Fruit fly (Drosophila melanogaster) whole organism, prepupa: ENCODE measurements around the gene RpS28b.

Experiments used
- Blimp-1 ChIP-seq: fragments of 200-800 bp; sonication (Bioruptor generic); optimal IDR thresholded peaks from 3 replicates; lab custom pipeline; 2017; ENCODE audit warnings: missing biosample characterization, missing genetic modification characterization, mild to moderate bottlenecking, moderate library complexity, missing genetic modification reagents
- CG11294 ChIP-seq: fragments of 200-800 bp; sonication (Bioruptor generic); IDR thresholded peaks from 2 replicates; pipeline ENCODE4 v1.3.6; 2022; ENCODE audit warnings: missing biosample characterization, missing genetic modification characterization
- CG11762 ChIP-seq: fragments of 200-800 bp; sonication (Bioruptor generic); optimal IDR thresholded peaks from 3 replicates; lab custom pipeline; 2016; ENCODE audit warnings: missing biosample characterization, missing genetic modification characterization; ENCODE audit not compliant: insufficient read depth
- CG11902 ChIP-seq: fragments of 200-800 bp; sonication (Bioruptor generic); optimal IDR thresholded peaks from 3 replicates; lab custom pipeline; 2016; ENCODE audit warnings: missing biosample characterization, missing genetic modification characterization
- CG15336 ChIP-seq: fragments of 200-800 bp; sonication (Bioruptor generic); IDR thresholded peaks from 2 replicates; pipeline ENCODE4 v1.3.6; 2022; ENCODE audit warnings: missing biosample characterization, missing genetic modification characterization
- CG1621 ChIP-seq: fragments of 200-800 bp; sonication (Bioruptor generic); optimal IDR thresholded peaks from 3 replicates; lab custom pipeline; 2018; ENCODE audit warnings: missing biosample characterization, mild to moderate bottlenecking, missing genetic modification characterization
- CG16779 ChIP-seq: fragments of 200-800 bp; sonication (Bioruptor generic); optimal IDR thresholded peaks from 3 replicates; lab custom pipeline; 2017; ENCODE audit warnings: missing biosample characterization, mild to moderate bottlenecking, missing genetic modification characterization
- CG3032 ChIP-seq: fragments of 200-800 bp; optimal IDR thresholded peaks from 2 replicates; lab custom pipeline; 2019; ENCODE audit warnings: missing biosample characterization, mild to moderate bottlenecking, missing genetic modification characterization, moderate library complexity
- CG32006 ChIP-seq: fragments of 200-800 bp; sonication (Bioruptor generic); optimal IDR thresholded peaks from 3 replicates; lab custom pipeline; 2017; ENCODE audit warnings: missing biosample characterization, mild to moderate bottlenecking, missing genetic modification characterization
- CG3919 ChIP-seq: fragments of 200-800 bp; sonication (Bioruptor generic); optimal IDR thresholded peaks from 3 replicates; lab custom pipeline; 2016; ENCODE audit warnings: missing biosample characterization, missing genetic modification characterization
- CG4318 ChIP-seq: fragments of 200-800 bp; sonication (Bioruptor generic); optimal IDR thresholded peaks from 3 replicates; lab custom pipeline; 2017; ENCODE audit warnings: missing biosample characterization, mild to moderate bottlenecking, missing genetic modification characterization
- CG6163 ChIP-seq: fragments of 200-800 bp; sonication (Bioruptor generic); IDR thresholded peaks from 3 replicates; pipeline ENCODE4 v1.3.6; 2022; ENCODE audit warnings: missing biosample characterization, missing genetic modification characterization
- CG6808 ChIP-seq: fragments of 200-800 bp; sonication (Bioruptor generic); optimal IDR thresholded peaks from 3 replicates; lab custom pipeline; 2017; ENCODE audit warnings: missing biosample characterization, missing genetic modification characterization, mild to moderate bottlenecking, moderate library complexity, missing genetic modification reagents
- CG6854 ChIP-seq: fragments of 200-800 bp; sonication (Bioruptor generic); optimal IDR thresholded peaks from 2 replicates; lab custom pipeline; 2017; ENCODE audit warnings: missing biosample characterization, mild to moderate bottlenecking, missing genetic modification characterization
- CG7368 ChIP-seq: fragments of 200-800 bp; sonication (Bioruptor generic); optimal IDR thresholded peaks from 3 replicates; lab custom pipeline; 2016; ENCODE audit warnings: missing biosample characterization, missing genetic modification characterization
- CG8119 ChIP-seq: fragments of 200-800 bp; sonication (Bioruptor generic); IDR thresholded peaks from 3 replicates; pipeline ENCODE4 v1.3.6; 2022; ENCODE audit warnings: missing biosample characterization, missing genetic modification characterization
- CG8319 ChIP-seq: fragments of 200-800 bp; sonication (Bioruptor generic); optimal IDR thresholded peaks from 3 replicates; lab custom pipeline; 2016; ENCODE audit warnings: missing biosample characterization, missing genetic modification characterization
- CG8632 ChIP-seq: fragments of 200-800 bp; sonication (Bioruptor generic); optimal IDR thresholded peaks from 3 replicates; lab custom pipeline; 2016; ENCODE audit warnings: missing biosample characterization, missing genetic modification characterization
- CG9139 ChIP-seq: fragments of 200-800 bp; sonication (Bioruptor generic); optimal IDR thresholded peaks from 3 replicates; lab custom pipeline; 2017; ENCODE audit warnings: missing biosample characterization, mild to moderate bottlenecking, missing genetic modification characterization
- Eip75B ChIP-seq: fragments of 200-800 bp; sonication (Bioruptor generic); optimal IDR thresholded peaks from 3 replicates; lab custom pipeline; 2016; ENCODE audit warnings: missing biosample characterization, missing genetic modification characterization
- Eip93F ChIP-seq: fragments of 200-800 bp; sonication (Bioruptor generic); optimal IDR thresholded peaks from 2 replicates; lab custom pipeline; 2016; ENCODE audit warnings: missing biosample characterization, mild to moderate bottlenecking, missing genetic modification characterization
- Ets21C ChIP-seq: fragments of 200-800 bp; sonication (Bioruptor generic); optimal IDR thresholded peaks from 3 replicates; lab custom pipeline; 2016; ENCODE audit warnings: missing biosample characterization, missing genetic modification characterization
- Ets96B ChIP-seq: fragments of 200-800 bp; optimal IDR thresholded peaks from 2 replicates; lab custom pipeline; 2019; ENCODE audit warnings: missing biosample characterization, mild to moderate bottlenecking, missing genetic modification characterization, moderate library complexity
- Gug ChIP-seq: fragments of 200-800 bp; sonication (Bioruptor generic); IDR thresholded peaks from 2 replicates; pipeline ENCODE4 v1.3.6; 2022; ENCODE audit warnings: missing biosample characterization, missing genetic modification characterization
- Hr38 ChIP-seq: sonication (Bioruptor generic); optimal IDR thresholded peaks from 2 replicates; lab custom pipeline; 2016; ENCODE audit warnings: missing biosample characterization, missing genetic modification characterization
- Hr39 ChIP-seq: fragments of 200-800 bp; sonication (Bioruptor generic); optimal IDR thresholded peaks from 2 replicates; lab custom pipeline; 2016; ENCODE audit warnings: missing biosample characterization, missing genetic modification characterization
- Lpt ChIP-seq: fragments of 200-800 bp; sonication (Bioruptor generic); optimal IDR thresholded peaks from 3 replicates; lab custom pipeline; 2016; ENCODE audit warnings: missing biosample characterization, missing genetic modification characterization
- Met ChIP-seq: fragments of 200-800 bp; sonication (Bioruptor generic); optimal IDR thresholded peaks from 3 replicates; lab custom pipeline; 2016; ENCODE audit warnings: missing biosample characterization, missing genetic modification characterization
- OdsH ChIP-seq: fragments of 200-800 bp; sonication (Bioruptor generic); optimal IDR thresholded peaks from 3 replicates; lab custom pipeline; 2016; ENCODE audit warnings: missing biosample characterization, missing genetic modification characterization
- Smox ChIP-seq: fragments of 200-800 bp; sonication (Bioruptor generic); optimal IDR thresholded peaks from 3 replicates; lab custom pipeline; 2016; ENCODE audit warnings: missing biosample characterization, missing genetic modification characterization
- Sox102F ChIP-seq: fragments of 200-800 bp; sonication (Bioruptor generic); optimal IDR thresholded peaks from 2 replicates; lab custom pipeline; 2016; ENCODE audit warnings: missing biosample characterization, mild to moderate bottlenecking, missing genetic modification characterization
- Sox14 ChIP-seq: fragments of 200-800 bp; sonication (Bioruptor generic); optimal IDR thresholded peaks from 3 replicates; lab custom pipeline; 2016; ENCODE audit warnings: missing biosample characterization, missing genetic modification characterization
- Sox15 ChIP-seq: fragments of 200-800 bp; sonication (Bioruptor generic); optimal IDR thresholded peaks from 3 replicates; lab custom pipeline; 2016; ENCODE audit warnings: missing biosample characterization, missing genetic modification characterization
- acj6 ChIP-seq: fragments of 200-800 bp; sonication (Bioruptor generic); optimal IDR thresholded peaks from 3 replicates; lab custom pipeline; 2016; ENCODE audit warnings: missing biosample characterization, missing genetic modification characterization
- cyc ChIP-seq: fragments of 200-800 bp; sonication (Bioruptor generic); optimal IDR thresholded peaks from 3 replicates; lab custom pipeline; 2016; ENCODE audit warnings: missing biosample characterization, missing genetic modification characterization
- dac ChIP-seq: fragments of 200-800 bp; sonication (Bioruptor generic); optimal IDR thresholded peaks from 2 replicates; lab custom pipeline; 2017; ENCODE audit warnings: missing biosample characterization, mild to moderate bottlenecking, missing genetic modification characterization
- dsx ChIP-seq: fragments of 200-800 bp; optimal IDR thresholded peaks from 3 replicates; lab custom pipeline; 2019; ENCODE audit warnings: missing biosample characterization, mild to moderate bottlenecking, missing genetic modification characterization, moderate library complexity; ENCODE audit not compliant: poor library complexity, severe bottlenecking
- esn ChIP-seq: fragments of 200-800 bp; sonication (Bioruptor generic); optimal IDR thresholded peaks from 2 replicates; lab custom pipeline; 2016; ENCODE audit warnings: missing biosample characterization, mild to moderate bottlenecking, missing genetic modification characterization, moderate library complexity
- fd59A ChIP-seq: fragments of 200-800 bp; sonication (Bioruptor generic); optimal IDR thresholded peaks from 2 replicates; lab custom pipeline; 2017; ENCODE audit warnings: missing biosample characterization, mild to moderate bottlenecking, missing genetic modification characterization, missing genetic modification reagents
- fd85E ChIP-seq: fragments of 200-800 bp; sonication (Bioruptor generic); optimal IDR thresholded peaks from 3 replicates; lab custom pipeline; 2016; ENCODE audit warnings: missing biosample characterization, missing genetic modification characterization
- fkh ChIP-seq: fragments of 200-800 bp; sonication (Bioruptor generic); optimal IDR thresholded peaks from 3 replicates; lab custom pipeline; 2017; ENCODE audit warnings: missing biosample characterization, mild to moderate bottlenecking, missing genetic modification characterization, moderate library complexity
- lz ChIP-seq: fragments of 200-800 bp; sonication (Bioruptor generic); optimal IDR thresholded peaks from 3 replicates; lab custom pipeline; 2016; ENCODE audit warnings: missing biosample characterization, missing genetic modification characterization
- net ChIP-seq: fragments of 200-800 bp; sonication (Bioruptor generic); optimal IDR thresholded peaks from 3 replicates; lab custom pipeline; 2016; ENCODE audit warnings: missing biosample characterization, missing genetic modification characterization
- pdm3 ChIP-seq: fragments of 200-800 bp; sonication (Bioruptor generic); optimal IDR thresholded peaks from 3 replicates; lab custom pipeline; 2016; ENCODE audit warnings: missing biosample characterization, missing genetic modification characterization
- salr ChIP-seq, 2 experiments: fragments of 200-800 bp; sonication (Bioruptor generic); optimal IDR thresholded peaks; 3 replicates each; lab custom pipeline; 2016 to 2018; ENCODE audit warnings: missing biosample characterization in 2 of 2, missing genetic modification characterization in 2 of 2, mild to moderate bottlenecking in 1 of 2
- spab ChIP-seq: fragments of 200-800 bp; sonication (Bioruptor generic); optimal IDR thresholded peaks from 2 replicates; lab custom pipeline; 2017; ENCODE audit warnings: missing biosample characterization, mild to moderate bottlenecking, missing genetic modification characterization, missing genetic modification reagents
- ss ChIP-seq, 2 experiments: fragments of 200-800 bp; sonication (Bioruptor generic); optimal IDR thresholded peaks; 2 replicates in 1 of 2; 3 replicates in 1 of 2; lab custom pipeline; 2017 to 2018; ENCODE audit warnings: mild to moderate bottlenecking in 2 of 2, missing biosample characterization in 2 of 2, missing genetic modification characterization in 2 of 2, moderate library complexity in 1 of 2
- svp ChIP-seq: fragments of 200-800 bp; sonication (Bioruptor generic); peaks from one replicate; lab custom pipeline; 2016; ENCODE audit warnings: missing biosample characterization, missing genetic modification characterization
- topi ChIP-seq: fragments of 200-800 bp; sonication (Bioruptor generic); optimal IDR thresholded peaks from 3 replicates; lab custom pipeline; 2016; ENCODE audit warnings: missing biosample characterization, missing genetic modification characterization
- vri ChIP-seq: fragments of 200-800 bp; sonication (Bioruptor generic); optimal IDR thresholded peaks from 3 replicates; lab custom pipeline; 2016; ENCODE audit warnings: missing biosample characterization, mild to moderate bottlenecking, missing genetic modification characterization

RpS28b gene

DNA sequence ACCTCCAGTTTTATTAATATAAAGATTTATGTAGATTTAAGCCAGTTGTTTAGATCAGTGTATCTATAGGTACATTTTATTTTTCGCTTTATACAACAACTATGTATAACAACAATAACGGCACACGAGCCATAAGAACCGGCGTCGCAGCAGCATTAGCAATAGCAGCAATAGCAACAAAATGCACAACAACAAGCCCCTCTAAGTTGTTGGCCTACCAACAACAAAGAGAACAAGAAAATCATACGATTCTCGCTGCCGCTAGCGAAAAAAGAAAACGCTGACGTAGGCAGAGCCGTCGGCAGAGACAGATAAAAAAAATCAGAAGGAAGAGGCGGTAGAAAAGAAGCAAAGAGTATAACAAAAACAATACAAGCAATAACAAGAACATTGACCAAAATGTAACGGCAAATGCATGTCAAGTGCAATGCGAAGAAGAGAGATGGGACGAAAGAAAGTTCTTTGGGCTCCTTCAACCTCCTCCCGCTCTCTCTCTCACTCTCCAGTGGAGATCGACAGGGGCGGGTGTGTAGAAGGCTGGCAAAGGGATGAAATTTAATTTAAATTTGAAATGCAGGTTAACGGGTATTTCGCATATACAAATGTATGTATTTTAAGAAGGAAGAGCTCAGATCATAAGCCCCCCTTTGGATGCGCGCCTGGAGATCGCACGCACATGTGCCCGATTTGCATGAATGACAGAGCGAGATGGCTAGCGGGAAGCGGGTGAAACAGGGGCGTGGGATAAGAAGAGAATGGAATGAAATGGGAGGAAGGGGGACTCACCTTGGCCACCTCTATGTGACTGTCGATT, 24.5 kb downstream of the RpS28b start:
- TF ChIP-seq CG15336 (GFP tag; lab: Robert Waterston, UW), result peak; percentile 98
- TF ChIP-seq cyc (GFP tag; lab: Kevin White, UChicago), result peak; percentile 100
- TF ChIP-seq CG9139 (GFP tag; lab: Kevin White, UChicago), result peak; percentile 98
- TF ChIP-seq vri (GFP tag; lab: Kevin White, UChicago), result peak; percentile 99
- peak; percentile 99 for TF ChIP-seq CG3919 (GFP tag; lab: Kevin White, UChicago)
- TF ChIP-seq salr (GFP tag; optimal IDR thresholded peaks at IDR 0.05; lab: Kevin White, UChicago), result peak; percentile 98 to 99
- peak; percentile 99 for TF ChIP-seq Eip75B (GFP tag; lab: Kevin White, UChicago)
- peak; percentile 100 for TF ChIP-seq pdm3 (GFP tag; lab: Kevin White, UChicago)
- TF ChIP-seq esn (GFP tag; lab: Kevin White, UChicago), result peak; percentile 100
- TF ChIP-seq fd59A, result peak; percentile 98
- peak; percentile 99 for TF ChIP-seq CG6163 (GFP tag; lab: Robert Waterston, UW)
- TF ChIP-seq Blimp-1 (GFP tag; lab: Kevin White, UChicago), result peak; percentile 98
- peak; percentile 97 for TF ChIP-seq CG16779 (tag; lab: Kevin White, UChicago)
- peak; percentile 100 for TF ChIP-seq svp (GFP tag; lab: Kevin White, UChicago)
- peak; percentile 99 for TF ChIP-seq CG3032 (tag; lab: Kevin White, UChicago)
- TF ChIP-seq Met (GFP tag; lab: Kevin White, UChicago), result peak; percentile 100
- peak; percentile 98 for TF ChIP-seq spab (GFP tag; lab: Kevin White, UChicago)
- TF ChIP-seq CG8632 (GFP tag; lab: Kevin White, UChicago), result peak; percentile 99
- TF ChIP-seq Sox15 (GFP tag; lab: Kevin White, UChicago), result peak; percentile 99
- peak; percentile 99 for TF ChIP-seq CG32006 (GFP tag; lab: Kevin White, UChicago)
- TF ChIP-seq acj6 (GFP tag; lab: Kevin White, UChicago), result peak; percentile 99
- TF ChIP-seq CG7368 (GFP tag; lab: Kevin White, UChicago), result peak; percentile 99
- TF ChIP-seq net (GFP tag; lab: Kevin White, UChicago), result peak; percentile 99
- peak; percentile 97 for TF ChIP-seq CG11294 (GFP tag; lab: Robert Waterston, UW)
- TF ChIP-seq ss (GFP tag; optimal IDR thresholded peaks at IDR 0.05; lab: Kevin White, UChicago), result peak; percentile 98
- peak; percentile 99 for TF ChIP-seq Lpt (GFP tag; lab: Kevin White, UChicago)
- TF ChIP-seq CG6808, result peak; percentile 98
- peak; percentile 83 for TF ChIP-seq Hr38 (GFP tag; lab: Kevin White, UChicago)
- TF ChIP-seq OdsH (GFP tag; lab: Kevin White, UChicago), result peak; percentile 99
- peak; percentile 99 for TF ChIP-seq Smox (GFP tag; lab: Kevin White, UChicago)
- peak; percentile 99 for TF ChIP-seq CG11902 (GFP tag; lab: Kevin White, UChicago)
- TF ChIP-seq dac, result peak; percentile 99
- peak; percentile 76 for TF ChIP-seq fkh (GFP tag; lab: Kevin White, UChicago)
- TF ChIP-seq Gug (GFP tag; lab: Robert Waterston, UW), result peak; percentile 98
- TF ChIP-seq fd85E, result peak; percentile 96
- TF ChIP-seq topi (GFP tag; lab: Kevin White, UChicago), result peak; percentile 100
- peak; percentile 98 for TF ChIP-seq Ets96B (tag; lab: Kevin White, UChicago)
- peak; percentile 99 for TF ChIP-seq CG6854 (GFP tag; lab: Kevin White, UChicago)
- peak; percentile 98 for TF ChIP-seq CG8119 (GFP tag; lab: Robert Waterston, UW)
- peak; percentile 100 for TF ChIP-seq lz (GFP tag; lab: Kevin White, UChicago)
- peak; percentile 100 for TF ChIP-seq Sox102F
- TF ChIP-seq dsx (GFP tag; lab: Kevin White, UChicago), result peak; percentile 97
- TF ChIP-seq Hr39 (GFP tag; lab: Kevin White, UChicago), result peak; percentile 100
- TF ChIP-seq CG11762, result peak; percentile 98
- peak; percentile 100 for TF ChIP-seq Sox14 (GFP tag; lab: Kevin White, UChicago)
- TF ChIP-seq CG8319 (GFP tag; lab: Kevin White, UChicago), result peak; percentile 99
- TF ChIP-seq Eip93F (GFP tag; lab: Kevin White, UChicago), result peak; percentile 99
- peak; percentile 99 for TF ChIP-seq CG4318 (GFP tag; lab: Kevin White, UChicago)
- peak; percentile 99 for TF ChIP-seq Ets21C
- TF ChIP-seq CG1621 (tag; lab: Kevin White, UChicago), result peak; percentile 99
